Fruit fly (Drosophila melanogaster) whole organism, prepupa: ENCODE data around the gene Sec15.

ENCODE experiments used
- Blimp-1 ChIP-seq: fragments of 200-800 bp; sonication (Bioruptor generic); optimal IDR thresholded peaks from 3 replicates; lab custom pipeline; 2017; ENCODE audit warnings: missing biosample characterization, missing genetic modification characterization, mild to moderate bottlenecking, moderate library complexity, missing genetic modification reagents
- CG10631 ChIP-seq: fragments of 200-800 bp; sonication (Bioruptor generic); optimal IDR thresholded peaks from 2 replicates; lab custom pipeline; 2016; ENCODE audit warnings: missing biosample characterization, missing genetic modification characterization
- CG11294 ChIP-seq: fragments of 200-800 bp; sonication (Bioruptor generic); IDR thresholded peaks from 2 replicates; pipeline ENCODE4 v1.3.6; 2022; ENCODE audit warnings: missing biosample characterization, missing genetic modification characterization
- CG11902 ChIP-seq: fragments of 200-800 bp; sonication (Bioruptor generic); optimal IDR thresholded peaks from 3 replicates; lab custom pipeline; 2016; ENCODE audit warnings: missing biosample characterization, missing genetic modification characterization
- CG15336 ChIP-seq: fragments of 200-800 bp; sonication (Bioruptor generic); IDR thresholded peaks from 2 replicates; pipeline ENCODE4 v1.3.6; 2022; ENCODE audit warnings: missing biosample characterization, missing genetic modification characterization
- CG16779 ChIP-seq: fragments of 200-800 bp; sonication (Bioruptor generic); optimal IDR thresholded peaks from 3 replicates; lab custom pipeline; 2017; ENCODE audit warnings: missing biosample characterization, mild to moderate bottlenecking, missing genetic modification characterization
- CG3032 ChIP-seq: fragments of 200-800 bp; optimal IDR thresholded peaks from 2 replicates; lab custom pipeline; 2019; ENCODE audit warnings: missing biosample characterization, mild to moderate bottlenecking, missing genetic modification characterization, moderate library complexity
- CG31627 ChIP-seq: fragments of 200-800 bp; sonication (Bioruptor generic); optimal IDR thresholded peaks from 3 replicates; lab custom pipeline; 2016; ENCODE audit warnings: missing biosample characterization, missing genetic modification characterization
- CG32006 ChIP-seq: fragments of 200-800 bp; sonication (Bioruptor generic); optimal IDR thresholded peaks from 3 replicates; lab custom pipeline; 2017; ENCODE audit warnings: missing biosample characterization, mild to moderate bottlenecking, missing genetic modification characterization
- CG34406 ChIP-seq: fragments of 200-800 bp; sonication (Bioruptor generic); optimal IDR thresholded peaks from 3 replicates; lab custom pipeline; 2016; ENCODE audit warnings: missing biosample characterization, missing genetic modification characterization
- CG3919 ChIP-seq: fragments of 200-800 bp; sonication (Bioruptor generic); optimal IDR thresholded peaks from 3 replicates; lab custom pipeline; 2016; ENCODE audit warnings: missing biosample characterization, missing genetic modification characterization
- CG4318 ChIP-seq: fragments of 200-800 bp; sonication (Bioruptor generic); optimal IDR thresholded peaks from 3 replicates; lab custom pipeline; 2017; ENCODE audit warnings: missing biosample characterization, mild to moderate bottlenecking, missing genetic modification characterization
- CG6163 ChIP-seq: fragments of 200-800 bp; sonication (Bioruptor generic); IDR thresholded peaks from 3 replicates; pipeline ENCODE4 v1.3.6; 2022; ENCODE audit warnings: missing biosample characterization, missing genetic modification characterization
- CG6276 ChIP-seq: fragments of 200-800 bp; sonication (Bioruptor generic); optimal IDR thresholded peaks from 2 replicates; lab custom pipeline; 2017; ENCODE audit warnings: missing biosample characterization, mild to moderate bottlenecking, missing genetic modification characterization
- CG6792 ChIP-seq: fragments of 200-800 bp; sonication (Bioruptor generic); optimal IDR thresholded peaks from 3 replicates; lab custom pipeline; 2016; ENCODE audit warnings: missing biosample characterization, missing genetic modification characterization
- CG6808 ChIP-seq: fragments of 200-800 bp; sonication (Bioruptor generic); optimal IDR thresholded peaks from 3 replicates; lab custom pipeline; 2017; ENCODE audit warnings: missing biosample characterization, missing genetic modification characterization, mild to moderate bottlenecking, moderate library complexity, missing genetic modification reagents
- CG7368 ChIP-seq: fragments of 200-800 bp; sonication (Bioruptor generic); optimal IDR thresholded peaks from 3 replicates; lab custom pipeline; 2016; ENCODE audit warnings: missing biosample characterization, missing genetic modification characterization
- CG8319 ChIP-seq: fragments of 200-800 bp; sonication (Bioruptor generic); optimal IDR thresholded peaks from 3 replicates; lab custom pipeline; 2016; ENCODE audit warnings: missing biosample characterization, missing genetic modification characterization
- CG8632 ChIP-seq: fragments of 200-800 bp; sonication (Bioruptor generic); optimal IDR thresholded peaks from 3 replicates; lab custom pipeline; 2016; ENCODE audit warnings: missing biosample characterization, missing genetic modification characterization
- CG9139 ChIP-seq: fragments of 200-800 bp; sonication (Bioruptor generic); optimal IDR thresholded peaks from 3 replicates; lab custom pipeline; 2017; ENCODE audit warnings: missing biosample characterization, mild to moderate bottlenecking, missing genetic modification characterization
- Eip78C ChIP-seq: fragments of 200-800 bp; sonication (Bioruptor generic); peaks from one replicate; lab custom pipeline; 2016; ENCODE audit warnings: missing biosample characterization, missing genetic modification characterization
- Eip93F ChIP-seq: fragments of 200-800 bp; sonication (Bioruptor generic); optimal IDR thresholded peaks from 2 replicates; lab custom pipeline; 2016; ENCODE audit warnings: missing biosample characterization, mild to moderate bottlenecking, missing genetic modification characterization
- Ets21C ChIP-seq: fragments of 200-800 bp; sonication (Bioruptor generic); optimal IDR thresholded peaks from 3 replicates; lab custom pipeline; 2016; ENCODE audit warnings: missing biosample characterization, missing genetic modification characterization
- Ets96B ChIP-seq: fragments of 200-800 bp; optimal IDR thresholded peaks from 2 replicates; lab custom pipeline; 2019; ENCODE audit warnings: missing biosample characterization, mild to moderate bottlenecking, missing genetic modification characterization, moderate library complexity
- Gug ChIP-seq: fragments of 200-800 bp; sonication (Bioruptor generic); IDR thresholded peaks from 2 replicates; pipeline ENCODE4 v1.3.6; 2022; ENCODE audit warnings: missing biosample characterization, missing genetic modification characterization
- Hr4 ChIP-seq: fragments of 200-800 bp; sonication (Bioruptor generic); optimal IDR thresholded peaks from 3 replicates; lab custom pipeline; 2016; ENCODE audit warnings: missing biosample characterization, missing genetic modification characterization
- Lpt ChIP-seq: fragments of 200-800 bp; sonication (Bioruptor generic); optimal IDR thresholded peaks from 3 replicates; lab custom pipeline; 2016; ENCODE audit warnings: missing biosample characterization, missing genetic modification characterization
- Met ChIP-seq: fragments of 200-800 bp; sonication (Bioruptor generic); optimal IDR thresholded peaks from 3 replicates; lab custom pipeline; 2016; ENCODE audit warnings: missing biosample characterization, missing genetic modification characterization
- OdsH ChIP-seq: fragments of 200-800 bp; sonication (Bioruptor generic); optimal IDR thresholded peaks from 3 replicates; lab custom pipeline; 2016; ENCODE audit warnings: missing biosample characterization, missing genetic modification characterization
- Smox ChIP-seq: fragments of 200-800 bp; sonication (Bioruptor generic); optimal IDR thresholded peaks from 3 replicates; lab custom pipeline; 2016; ENCODE audit warnings: missing biosample characterization, missing genetic modification characterization
- Sox102F ChIP-seq: fragments of 200-800 bp; sonication (Bioruptor generic); optimal IDR thresholded peaks from 2 replicates; lab custom pipeline; 2016; ENCODE audit warnings: missing biosample characterization, mild to moderate bottlenecking, missing genetic modification characterization
- Sox14 ChIP-seq: fragments of 200-800 bp; sonication (Bioruptor generic); optimal IDR thresholded peaks from 3 replicates; lab custom pipeline; 2016; ENCODE audit warnings: missing biosample characterization, missing genetic modification characterization
- acj6 ChIP-seq: fragments of 200-800 bp; sonication (Bioruptor generic); optimal IDR thresholded peaks from 3 replicates; lab custom pipeline; 2016; ENCODE audit warnings: missing biosample characterization, missing genetic modification characterization
- cyc ChIP-seq: fragments of 200-800 bp; sonication (Bioruptor generic); optimal IDR thresholded peaks from 3 replicates; lab custom pipeline; 2016; ENCODE audit warnings: missing biosample characterization, missing genetic modification characterization
- dac ChIP-seq: fragments of 200-800 bp; sonication (Bioruptor generic); optimal IDR thresholded peaks from 2 replicates; lab custom pipeline; 2017; ENCODE audit warnings: missing biosample characterization, mild to moderate bottlenecking, missing genetic modification characterization
- dsx ChIP-seq: fragments of 200-800 bp; optimal IDR thresholded peaks from 3 replicates; lab custom pipeline; 2019; ENCODE audit warnings: missing biosample characterization, mild to moderate bottlenecking, missing genetic modification characterization, moderate library complexity; ENCODE audit not compliant: poor library complexity, severe bottlenecking
- fd59A ChIP-seq: fragments of 200-800 bp; sonication (Bioruptor generic); optimal IDR thresholded peaks from 2 replicates; lab custom pipeline; 2017; ENCODE audit warnings: missing biosample characterization, mild to moderate bottlenecking, missing genetic modification characterization, missing genetic modification reagents
- fd85E ChIP-seq: fragments of 200-800 bp; sonication (Bioruptor generic); optimal IDR thresholded peaks from 3 replicates; lab custom pipeline; 2016; ENCODE audit warnings: missing biosample characterization, missing genetic modification characterization
- fkh ChIP-seq: fragments of 200-800 bp; sonication (Bioruptor generic); optimal IDR thresholded peaks from 3 replicates; lab custom pipeline; 2017; ENCODE audit warnings: missing biosample characterization, mild to moderate bottlenecking, missing genetic modification characterization, moderate library complexity
- lz ChIP-seq: fragments of 200-800 bp; sonication (Bioruptor generic); optimal IDR thresholded peaks from 3 replicates; lab custom pipeline; 2016; ENCODE audit warnings: missing biosample characterization, missing genetic modification characterization
- net ChIP-seq: fragments of 200-800 bp; sonication (Bioruptor generic); optimal IDR thresholded peaks from 3 replicates; lab custom pipeline; 2016; ENCODE audit warnings: missing biosample characterization, missing genetic modification characterization
- pdm3 ChIP-seq: fragments of 200-800 bp; sonication (Bioruptor generic); optimal IDR thresholded peaks from 3 replicates; lab custom pipeline; 2016; ENCODE audit warnings: missing biosample characterization, missing genetic modification characterization
- salr ChIP-seq, 2 experiments: fragments of 200-800 bp; sonication (Bioruptor generic); optimal IDR thresholded peaks; 3 replicates each; lab custom pipeline; 2016 to 2018; ENCODE audit warnings: missing biosample characterization in 2 of 2, missing genetic modification characterization in 2 of 2, mild to moderate bottlenecking in 1 of 2
- spab ChIP-seq: fragments of 200-800 bp; sonication (Bioruptor generic); optimal IDR thresholded peaks from 2 replicates; lab custom pipeline; 2017; ENCODE audit warnings: missing biosample characterization, mild to moderate bottlenecking, missing genetic modification characterization, missing genetic modification reagents
- ss ChIP-seq, 2 experiments: fragments of 200-800 bp; sonication (Bioruptor generic); optimal IDR thresholded peaks; 2 replicates in 1 of 2; 3 replicates in 1 of 2; lab custom pipeline; 2017 to 2018; ENCODE audit warnings: mild to moderate bottlenecking in 2 of 2, missing biosample characterization in 2 of 2, missing genetic modification characterization in 2 of 2, moderate library complexity in 1 of 2
- vri ChIP-seq: fragments of 200-800 bp; sonication (Bioruptor generic); optimal IDR thresholded peaks from 3 replicates; lab custom pipeline; 2016; ENCODE audit warnings: missing biosample characterization, mild to moderate bottlenecking, missing genetic modification characterization

Gene Sec15

DNA sequence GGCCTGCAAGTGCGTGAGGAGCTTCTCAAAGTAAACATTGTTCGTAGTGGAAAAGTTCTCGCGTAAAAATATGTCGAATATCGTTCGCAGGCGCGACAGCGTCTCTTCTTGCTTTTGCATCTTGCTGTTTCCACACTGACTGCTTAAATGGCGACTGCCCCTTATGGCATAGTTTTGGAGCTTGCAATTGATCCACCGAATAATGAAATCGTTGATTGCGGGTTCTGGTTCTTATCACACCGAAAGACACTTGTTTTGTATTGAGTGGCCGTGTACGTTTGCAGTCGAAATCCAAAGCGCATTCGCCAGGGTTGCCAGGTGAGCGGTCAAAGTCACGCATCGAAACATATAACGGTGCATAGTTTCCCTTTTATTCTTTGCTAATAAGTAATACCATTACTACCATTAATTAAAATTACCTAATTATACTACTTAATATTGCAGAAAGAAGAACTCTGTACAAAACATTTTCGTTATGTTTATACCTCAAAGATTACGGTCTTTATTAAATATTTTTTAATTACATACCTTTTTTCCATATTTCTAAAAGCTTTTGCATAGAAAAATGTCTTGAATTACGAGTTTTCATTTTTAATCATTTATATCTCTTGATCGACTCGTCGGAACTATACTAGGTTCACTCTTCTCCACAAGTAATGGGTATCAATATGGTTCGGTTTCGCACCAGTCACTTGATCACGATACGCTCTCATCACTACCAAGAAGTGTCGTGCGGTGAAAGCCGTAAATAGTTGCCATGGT, 6.1 kb downstream of the Sec15 start, which contains the start of the genes CG7044 and Tbc1d22 (continued):
- TF ChIP-seq CG6276 (GFP tag; lab: Kevin White, UChicago) (no peak), CG8319 (GFP tag; lab: Kevin White, UChicago) (peak; percentile 37), Eip78C (GFP tag; lab: Kevin White, UChicago) (peak; percentile 33), spab (GFP tag; lab: Kevin White, UChicago) (no peak), CG6792 (GFP tag; lab: Kevin White, UChicago) (peak; percentile 34), dac (GFP tag; lab: Kevin White, UChicago) (no peak), OdsH (GFP tag; lab: Kevin White, UChicago) (no peak), acj6 (GFP tag; lab: Kevin White, UChicago) (peak; percentile 47), CG32006 (GFP tag; lab: Kevin White, UChicago) (no peak), Smox (GFP tag; lab: Kevin White, UChicago) (no peak), Ets21C (no peak), pdm3 (no peak), CG11294 (GFP tag; lab: Robert Waterston, UW) (no peak; the same call in 1 of the 2 replicates), CG9139 (GFP tag; lab: Kevin White, UChicago) (no peak), fd85E (no peak), Sox14 (GFP tag; lab: Kevin White, UChicago) (peak; percentile 35), Eip93F (GFP tag; lab: Kevin White, UChicago) (peak; percentile 35), CG7368 (no peak), CG8632 (GFP tag; lab: Kevin White, UChicago) (no peak), CG11902 (peak; percentile 39), cyc (GFP tag; lab: Kevin White, UChicago) (peak; percentile 50), fd59A (GFP tag; lab: Kevin White, UChicago) (peak; percentile 5)

dm6 chr3R:21097631-21098117, 10.1 kb downstream of the Sec15 start, which contains the start of gene RhoGAP93B:
Gene RhoGAP93B (minus strand): TSS chr3R:21097827.
- TF ChIP-seq CG11294 (GFP tag; lab: Robert Waterston, UW) (peak; percentile 58; the same call in 1 of the 2 replicates), salr (GFP tag; optimal IDR thresholded peaks at IDR 0.05; lab: Kevin White, UChicago) (peak; percentile 49 to 56), Ets96B (tag; lab: Kevin White, UChicago) (peak; percentile 82), Gug (peak; percentile 85), CG3032 (tag; lab: Kevin White, UChicago) (peak; percentile 87), CG8632 (GFP tag; lab: Kevin White, UChicago) (peak; percentile 54), CG3919 (GFP tag; lab: Kevin White, UChicago) (peak; percentile 74), acj6 (GFP tag; lab: Kevin White, UChicago) (peak; percentile 68), Sox102F (GFP tag; lab: Kevin White, UChicago) (no peak), Smox (GFP tag; lab: Kevin White, UChicago) (no peak), CG15336 (GFP tag; lab: Robert Waterston, UW) (peak; percentile 73), Met (GFP tag; lab: Kevin White, UChicago) (no peak), fkh (GFP tag; lab: Kevin White, UChicago) (peak; percentile 95), CG16779 (tag; lab: Kevin White, UChicago) (peak; percentile 58), vri (GFP tag; lab: Kevin White, UChicago) (no peak), Lpt (GFP tag; lab: Kevin White, UChicago) (no peak), Hr4 (GFP tag; lab: Kevin White, UChicago) (peak; percentile 90), CG4318 (GFP tag; lab: Kevin White, UChicago) (no peak), CG10631 (GFP tag; lab: Kevin White, UChicago) (peak; percentile 86), Eip78C (GFP tag; lab: Kevin White, UChicago) (peak; percentile 88), CG6163 (GFP tag; lab: Robert Waterston, UW) (peak; percentile 93), Eip93F (GFP tag; lab: Kevin White, UChicago) (no peak), CG6808 (GFP tag; lab: Kevin White, UChicago) (peak; percentile 78), OdsH (GFP tag; lab: Kevin White, UChicago) (peak; percentile 72), ss (GFP tag; optimal IDR thresholded peaks at IDR 0.05; lab: Kevin White, UChicago) (peak in 1 of 2 experiments; percentile 71), CG34406 (GFP tag; lab: Kevin White, UChicago) (no peak), Blimp-1 (no peak), dac (GFP tag; lab: Kevin White, UChicago) (peak; percentile 62), Sox14 (GFP tag; lab: Kevin White, UChicago) (peak; percentile 88), Ets21C (peak; percentile 69), CG31627 (GFP tag; lab: Kevin White, UChicago) (peak; percentile 82), CG6792 (GFP tag; lab: Kevin White, UChicago) (peak; percentile 50), net (GFP tag; lab: Kevin White, UChicago) (peak; percentile 37), lz (GFP tag; lab: Kevin White, UChicago) (peak; percentile 84), fd85E (no peak), dsx (GFP tag; lab: Kevin White, UChicago) (peak; percentile 69)
